Worm (Caenorhabditis elegans) whole organism, early embryonic: ENCODE results near the gene phdh-1.

Experiments used
- B0310.2 ChIP-seq: sonication (generic microtip); optimal IDR thresholded peaks from 2 replicates; lab custom pipeline; 2016; ENCODE audit warnings: mild to moderate bottlenecking, missing genetic modification characterization, missing compliant biosample characterization
- F13C5.2 ChIP-seq: sonication (generic microtip); optimal IDR thresholded peaks from 2 replicates; lab custom pipeline; 2017; ENCODE audit warnings: mild to moderate bottlenecking, missing genetic modification characterization, inconsistent platforms, missing compliant biosample characterization
- aly-1 ChIP-seq: sonication (generic microtip); optimal IDR thresholded peaks from 2 replicates; lab custom pipeline; 2016; ENCODE audit warnings: missing genetic modification characterization, missing compliant biosample characterization
- ama-1 ChIP-seq: fragments of 150-350 bp; optimal IDR thresholded peaks from 2 replicates; lab custom pipeline; 2014
- ceh-13 ChIP-seq: fragments of 200-800 bp; sonication (Bioruptor generic); optimal IDR thresholded peaks from 2 replicates; lab custom pipeline; 2018; ENCODE audit warnings: mild to moderate bottlenecking, missing genetic modification characterization, missing compliant biosample characterization
- ceh-36 ChIP-seq: sonication (generic microtip); optimal IDR thresholded peaks from 2 replicates; lab custom pipeline; 2016; ENCODE audit warnings: missing genetic modification characterization, inconsistent platforms, missing compliant biosample characterization
- ets-7 ChIP-seq: sonication (generic microtip); optimal IDR thresholded peaks from 2 replicates; lab custom pipeline; 2016; ENCODE audit warnings: missing genotype, missing genetic modification characterization, missing compliant biosample characterization
- flt-1 ChIP-seq: fragments of 200-800 bp; sonication (Bioruptor generic); IDR thresholded peaks from 2 replicates; pipeline ENCODE4 v1.3.6; 2022; ENCODE audit warnings: missing genetic modification characterization, missing compliant biosample characterization
- hmbx-1 ChIP-seq: sonication (generic microtip); optimal IDR thresholded peaks from 2 replicates; lab custom pipeline; 2016; ENCODE audit warnings: mild to moderate bottlenecking, missing genetic modification characterization, missing compliant biosample characterization
- hmg-4 ChIP-seq: fragments of 200-800 bp; sonication (Bioruptor generic); optimal IDR thresholded peaks from 2 replicates; lab custom pipeline; 2018; ENCODE audit warnings: mild to moderate bottlenecking, missing genetic modification characterization, missing compliant biosample characterization
- hnd-1 ChIP-seq: sonication (generic microtip); optimal IDR thresholded peaks from 2 replicates; lab custom pipeline; 2016; ENCODE audit warnings: missing genetic modification characterization, missing compliant biosample characterization
- pes-1 ChIP-seq: fragments of 200-800 bp; sonication (Bioruptor generic); IDR thresholded peaks from 2 replicates; pipeline ENCODE4 v1.3.6; 2022; ENCODE audit warnings: missing genetic modification reagents, missing genetic modification characterization, missing compliant biosample characterization
- scrt-1 ChIP-seq: fragments of 200-800 bp; sonication (Bioruptor generic); IDR thresholded peaks from 2 replicates; pipeline ENCODE4 v1.3.6; 2022; ENCODE audit warnings: missing genetic modification characterization, missing compliant biosample characterization
- sea-1 ChIP-seq: fragments of 200-800 bp; sonication (Bioruptor generic); conservative IDR thresholded peaks from 2 replicates; pipeline ENCODE4 v1.3.6; 2022; ENCODE audit warnings: missing genetic modification characterization, missing compliant biosample characterization
- tbx-11 ChIP-seq: fragments of 200-800 bp; sonication (Bioruptor generic); IDR thresholded peaks from 2 replicates; pipeline ENCODE4 v1.3.6; 2022; ENCODE audit warnings: missing genetic modification characterization, missing compliant biosample characterization
- tbx-37 ChIP-seq: fragments of 200-800 bp; sonication (Bioruptor generic); conservative IDR thresholded peaks from 2 replicates; pipeline ENCODE4 v1.3.6; 2022; ENCODE audit warnings: missing genetic modification reagents, missing genetic modification characterization, missing compliant biosample characterization
- tra-4 ChIP-seq: sonication (generic microtip); optimal IDR thresholded peaks from 2 replicates; lab custom pipeline; 2017; ENCODE audit warnings: missing genetic modification characterization, missing compliant biosample characterization

Gene phdh-1

DNA sequence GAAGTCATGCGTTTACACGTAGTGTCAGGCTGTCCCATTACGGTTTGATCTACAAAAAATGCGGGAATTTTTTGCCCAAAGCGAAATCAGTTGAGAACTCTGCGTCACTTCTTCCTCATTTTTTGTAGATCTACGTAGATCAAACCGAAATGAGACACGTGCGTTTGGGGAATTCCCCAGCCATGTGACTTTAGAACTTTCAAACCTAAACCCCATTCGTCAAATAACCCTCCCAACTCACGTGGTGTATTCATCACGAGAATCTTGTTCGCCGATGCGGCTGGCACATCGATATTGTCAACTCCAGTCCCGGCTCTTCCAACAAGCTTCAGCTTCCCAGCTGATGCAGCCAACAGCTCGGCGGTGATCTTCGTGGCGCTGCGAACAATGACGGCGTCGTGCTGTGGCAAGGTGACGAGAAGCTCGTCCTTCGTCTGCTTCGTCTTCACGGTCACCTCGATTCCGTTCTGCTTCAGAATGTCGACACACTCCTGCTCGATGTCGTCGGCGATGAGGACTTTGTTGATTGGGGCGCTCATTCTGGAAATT lies at the start of gene phdh-1:
phdh-1 (minus strand) TSS at position 540 of the 549 bp plus-strand sequence.
- TF ChIP-seq hmg-4 (GFP tag; lab: Kevin White, UChicago): no peak
- no peak for TF ChIP-seq hmbx-1 (tag; lab: Kevin White, UChicago)

DNA sequence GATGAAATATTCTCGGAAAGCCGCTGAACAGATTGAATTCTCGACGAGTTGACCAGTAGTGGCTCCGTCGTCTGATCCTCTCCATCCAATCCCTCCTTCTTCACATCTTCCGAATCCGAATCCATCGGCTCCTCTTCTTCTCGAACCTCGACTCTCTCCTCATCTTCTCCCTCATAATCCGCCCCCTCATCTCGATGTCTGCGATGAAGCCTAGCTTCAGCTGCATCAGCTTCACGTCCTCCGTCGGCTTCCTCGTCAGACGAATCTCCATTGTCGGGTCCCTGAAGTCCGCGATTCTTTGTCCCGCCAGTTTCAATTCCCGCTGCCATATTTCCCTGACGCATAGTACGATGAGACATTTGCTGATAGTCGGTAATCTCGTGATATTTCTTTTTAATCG lies 47.3 kb upstream of the phdh-1 start:
- no peak for TF ChIP-seq sea-1 (GFP tag; lab: Robert Waterston, UW)
- TF ChIP-seq F13C5.2: no peak
- no peak for TF ChIP-seq B0310.2
- no peak for TF ChIP-seq aly-1 (tag; lab: Kevin White, UChicago)
- no peak for TF ChIP-seq pes-1 (GFP tag; lab: Robert Waterston, UW)
- no peak for TF ChIP-seq tra-4
- no peak for TF ChIP-seq ceh-13 (GFP tag; lab: Kevin White, UChicago)
- no peak for TF ChIP-seq ceh-36 (tag; lab: Kevin White, UChicago)
- TF ChIP-seq scrt-1 (GFP tag; lab: Robert Waterston, UW): no peak
- no peak for TF ChIP-seq hmbx-1 (tag; lab: Kevin White, UChicago)

DNA sequence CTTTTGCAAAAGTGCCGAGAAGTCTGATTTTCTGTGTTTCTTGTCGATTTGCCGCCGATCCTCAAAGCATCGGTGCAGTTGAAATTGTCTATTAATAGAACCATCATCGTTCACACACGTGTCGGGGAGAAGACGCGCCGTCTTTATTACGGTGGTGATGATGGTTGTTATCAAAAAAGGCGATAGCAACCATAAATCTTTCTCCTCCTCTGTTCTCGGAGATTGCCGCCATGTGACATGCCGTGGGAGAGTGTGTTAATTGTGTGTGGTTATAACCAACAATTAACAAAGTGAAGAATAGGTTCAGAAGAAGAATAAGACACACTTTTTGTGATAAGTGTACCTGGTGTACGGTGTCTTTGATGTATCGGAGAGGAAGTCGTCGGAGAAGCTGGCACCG lies 42.8 kb upstream of the phdh-1 start:
- TF ChIP-seq ceh-13 (GFP tag; lab: Kevin White, UChicago) (no peak), hmbx-1 (tag; lab: Kevin White, UChicago) (no peak), scrt-1 (GFP tag; lab: Robert Waterston, UW) (no peak), tbx-11 (GFP tag; lab: Robert Waterston, UW) (no peak), ama-1 (lab: Kevin White, UChicago) (no peak), sea-1 (GFP tag; lab: Robert Waterston, UW) (no peak)

DNA sequence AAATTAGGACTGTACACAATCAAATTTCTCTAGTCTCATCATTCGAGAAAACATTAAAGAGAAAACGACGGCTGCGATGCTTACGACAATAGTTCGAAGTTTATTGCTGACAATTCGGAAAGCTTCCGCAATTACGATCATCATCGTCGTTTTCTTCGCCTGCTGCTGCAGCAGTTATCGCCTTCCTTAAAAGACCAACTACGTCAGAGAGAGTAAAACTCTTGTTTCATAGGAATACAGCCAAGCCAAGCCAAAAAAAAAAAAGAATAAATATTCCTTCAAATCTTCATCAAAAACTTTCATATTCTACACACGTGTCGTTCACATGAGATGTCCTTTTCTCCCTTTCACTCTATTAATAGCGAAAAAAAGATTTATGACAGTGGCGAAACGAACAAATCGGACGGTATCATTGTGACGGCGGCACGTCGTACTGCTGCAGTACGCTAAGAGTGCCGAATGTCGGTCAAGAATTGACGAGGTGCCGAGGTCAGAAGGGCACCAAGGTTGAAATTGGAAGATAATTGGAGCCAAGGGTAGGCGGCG lies 41.6 kb upstream of the phdh-1 start:
- TF ChIP-seq scrt-1 (GFP tag; lab: Robert Waterston, UW) (no peak), flt-1 (no peak), ets-7 (tag; lab: Kevin White, UChicago) (no peak), ceh-36 (tag; lab: Kevin White, UChicago) (no peak)

DNA sequence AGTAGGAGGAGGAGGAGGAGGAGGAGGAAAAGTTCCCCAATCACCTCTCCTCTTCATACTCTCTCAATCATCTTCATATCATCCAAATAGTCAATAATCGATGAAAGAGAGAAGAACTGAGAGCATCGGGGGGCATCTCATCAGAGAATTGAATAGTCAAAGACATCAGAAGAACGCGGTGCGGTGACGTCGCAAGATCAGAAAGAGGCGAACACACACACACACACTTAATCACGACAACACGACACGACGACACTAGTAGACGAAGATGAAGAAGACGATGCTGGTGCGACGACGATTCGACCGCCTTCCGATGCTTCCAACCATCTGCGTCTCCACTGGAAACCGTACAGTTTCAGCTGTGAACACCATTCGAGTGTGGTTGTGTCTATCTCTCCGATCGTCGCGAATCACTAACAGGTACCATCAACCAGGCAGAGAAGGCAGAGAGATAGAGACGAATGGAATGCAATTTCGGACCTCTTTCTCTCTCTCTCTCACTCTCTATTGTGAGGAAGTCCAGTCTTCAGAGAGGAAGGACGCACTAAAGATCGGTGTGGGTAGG lies 40.4 kb upstream of the phdh-1 start:
- TF ChIP-seq ets-7 (tag; lab: Kevin White, UChicago) (no peak), ama-1 (lab: Kevin White, UChicago) (no peak), F13C5.2 (no peak), ceh-13 (GFP tag; lab: Kevin White, UChicago) (no peak), sea-1 (GFP tag; lab: Robert Waterston, UW) (no peak), hnd-1 (tag; lab: Kevin White, UChicago) (no peak), aly-1 (tag; lab: Kevin White, UChicago) (no peak), hmg-4 (GFP tag; lab: Kevin White, UChicago) (no peak), tbx-11 (GFP tag; lab: Robert Waterston, UW) (no peak), B0310.2 (no peak), scrt-1 (GFP tag; lab: Robert Waterston, UW) (no peak), ceh-36 (tag; lab: Kevin White, UChicago) (no peak)

DNA sequence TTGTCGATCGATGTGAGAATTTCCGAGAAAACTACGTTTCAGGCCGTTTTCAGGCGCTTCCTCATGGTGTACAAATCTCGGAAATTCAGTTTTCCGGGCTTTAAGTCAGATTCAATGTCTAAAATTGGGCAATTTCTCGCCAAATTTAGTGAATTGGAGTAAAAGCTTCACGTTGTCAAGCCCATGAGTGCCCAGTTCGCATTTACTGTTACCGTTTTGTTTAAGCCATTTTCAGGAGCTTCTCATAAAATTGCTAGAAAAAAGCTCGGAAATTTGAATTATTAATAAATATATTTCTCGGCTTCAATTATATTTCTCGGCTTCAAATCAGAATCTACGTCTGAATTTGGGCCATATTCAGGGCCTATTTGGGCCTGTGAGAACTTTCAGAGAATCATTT lies 39.6 kb upstream of the phdh-1 start:
- TF ChIP-seq B0310.2 (no peak), flt-1 (no peak), hnd-1 (tag; lab: Kevin White, UChicago) (no peak), scrt-1 (GFP tag; lab: Robert Waterston, UW) (no peak), ceh-13 (GFP tag; lab: Kevin White, UChicago) (no peak), ets-7 (tag; lab: Kevin White, UChicago) (no peak), tra-4 (no peak), hmg-4 (GFP tag; lab: Kevin White, UChicago) (no peak), ceh-36 (tag; lab: Kevin White, UChicago) (no peak), tbx-37 (GFP tag; lab: Robert Waterston, UW) (no peak), sea-1 (GFP tag; lab: Robert Waterston, UW) (no peak), pes-1 (GFP tag; lab: Robert Waterston, UW) (no peak), hmbx-1 (tag; lab: Kevin White, UChicago) (no peak), ama-1 (lab: Kevin White, UChicago) (no peak), tbx-11 (GFP tag; lab: Robert Waterston, UW) (no peak), aly-1 (tag; lab: Kevin White, UChicago) (no peak), F13C5.2 (no peak)

DNA sequence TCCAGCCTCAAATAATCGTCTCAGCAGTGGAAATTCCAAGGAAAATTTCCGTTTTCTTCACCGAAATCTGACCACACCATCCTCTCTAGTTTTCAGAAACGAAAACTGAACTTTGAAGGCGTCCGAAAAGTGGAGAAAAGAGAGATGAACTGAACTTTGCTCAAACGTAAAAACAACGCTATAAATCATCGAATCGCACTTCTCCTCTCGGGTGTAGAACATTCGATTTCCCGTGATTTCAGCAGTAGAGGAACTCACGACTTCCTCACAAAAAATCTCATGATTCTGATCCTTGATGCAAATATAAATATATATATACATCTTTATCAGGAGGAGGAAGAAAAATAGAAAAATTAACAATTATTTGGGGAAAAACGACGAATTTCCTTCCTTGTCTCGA lies 36.9 kb upstream of the phdh-1 start:
- no peak for TF ChIP-seq hmg-4 (GFP tag; lab: Kevin White, UChicago)
- TF ChIP-seq F13C5.2: no peak
- no peak for TF ChIP-seq flt-1
- no peak for TF ChIP-seq aly-1 (tag; lab: Kevin White, UChicago)
- no peak for TF ChIP-seq sea-1 (GFP tag; lab: Robert Waterston, UW)

DNA sequence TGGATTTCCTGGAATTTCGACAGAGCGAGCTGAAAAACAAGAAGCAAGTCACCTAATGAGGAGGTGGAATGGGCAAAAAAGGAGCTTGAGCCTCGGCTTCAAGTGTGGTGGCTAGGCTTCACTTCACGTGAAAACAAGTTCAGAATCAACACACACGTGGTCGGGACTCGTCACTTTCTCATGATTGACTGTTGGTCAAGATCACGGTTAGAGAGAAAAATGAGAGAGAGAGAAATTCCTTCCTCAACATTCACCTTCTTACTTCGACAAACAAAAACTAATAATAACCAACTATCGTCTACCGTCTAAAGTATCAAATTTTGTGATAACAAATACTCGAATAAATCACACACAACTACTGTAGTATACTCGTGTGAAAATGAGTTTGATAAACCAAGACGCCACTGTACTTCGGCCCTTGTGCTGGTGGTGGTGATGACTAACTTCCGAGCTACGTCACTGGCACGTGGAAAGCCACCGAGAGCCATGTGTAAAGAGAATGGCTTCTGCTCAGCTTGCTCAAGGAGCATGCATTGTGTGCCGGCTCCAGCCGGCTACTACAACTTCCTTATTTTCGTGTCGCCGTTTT lies 35.4 kb upstream of the phdh-1 start:
- TF ChIP-seq F13C5.2 (no peak), ets-7 (tag; lab: Kevin White, UChicago) (no peak), tbx-37 (GFP tag; lab: Robert Waterston, UW) (no peak), tbx-11 (GFP tag; lab: Robert Waterston, UW) (no peak), aly-1 (tag; lab: Kevin White, UChicago) (no peak), pes-1 (GFP tag; lab: Robert Waterston, UW) (no peak), B0310.2 (no peak), sea-1 (GFP tag; lab: Robert Waterston, UW) (no peak), ama-1 (lab: Kevin White, UChicago) (no peak), flt-1 (no peak), ceh-13 (GFP tag; lab: Kevin White, UChicago) (no peak), scrt-1 (GFP tag; lab: Robert Waterston, UW) (no peak), hmbx-1 (tag; lab: Kevin White, UChicago) (no peak), ceh-36 (tag; lab: Kevin White, UChicago) (no peak), hmg-4 (GFP tag; lab: Kevin White, UChicago) (no peak)
